Worm (Caenorhabditis elegans): ENCODE measurements around the gene F40G12.5.
"Not testable (repeated sequence)": the region's sequence is repeated elsewhere in the genome, so short reads cannot be mapped to it uniquely, and the experiment has no call there.

The F40G12.5 gene

DNA sequence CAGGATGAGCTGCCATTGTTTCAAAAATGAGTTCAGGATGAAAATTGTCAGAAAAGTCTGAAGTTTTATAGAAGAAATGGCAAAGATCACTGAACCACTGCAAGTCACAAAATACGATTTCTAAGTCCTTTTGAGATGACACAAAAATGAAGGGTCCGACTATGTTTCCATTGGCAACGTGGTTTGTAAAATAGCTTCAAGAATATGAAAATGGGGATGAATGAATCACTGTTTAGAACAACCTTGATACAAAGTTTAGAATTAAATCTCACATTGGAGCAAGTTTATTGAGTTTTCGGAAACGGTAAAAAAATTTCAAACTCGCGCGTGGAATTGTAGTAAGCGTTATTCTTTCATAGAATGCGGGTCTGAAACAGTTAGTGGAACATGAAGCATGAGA, 40.5 kb upstream of the F40G12.5 start, which contains the start of gene ddn-3:
TSS of gene ddn-3 (minus strand) at position 101 of the 400 bp plus-strand sequence.
- TF ChIP-seq dox-1 (GFP tag; IDR thresholded peaks at IDR 0.05) (no peak), tlf-1 (GFP tag; optimal IDR thresholded peaks at IDR 0.05) (no peak), aptf-2 (GFP tag; conservative IDR thresholded peaks at IDR 0.05) (no peak), let-526 (GFP tag; IDR thresholded peaks at IDR 0.05) (no peak), somi-1 (GFP tag; optimal IDR thresholded peaks at IDR 0.05) (no peak), hlh-26 (GFP tag; conservative IDR thresholded peaks at IDR 0.05) (no peak), tbx-9 (tag; optimal IDR thresholded peaks at IDR 0.05; ENCODE audit: borderline replicate concordance) (no peak), B0035.1 (tag; optimal IDR thresholded peaks at IDR 0.05) (no peak), efl-1 (GFP tag; optimal IDR thresholded peaks at IDR 0.05) (no peak), F55B11.4 (tag; optimal IDR thresholded peaks at IDR 0.05; ENCODE audit: borderline replicate concordance, insufficient read depth) (no peak)

ce11 chrV:14309632-14310031, 39.0 kb upstream of the F40G12.5 start, which contains the start of gene F14D7.14:
Gene F14D7.14, plus strand, starts transcription at chrV:14309932.
- not testable (repeated sequence) for TF ChIP-seq snpc-3.4 (tag; optimal IDR thresholded peaks at IDR 0.05); madf-10 (tag; optimal IDR thresholded peaks at IDR 0.05); ceh-58 (GFP tag; IDR thresholded peaks at IDR 0.05)

DNA sequence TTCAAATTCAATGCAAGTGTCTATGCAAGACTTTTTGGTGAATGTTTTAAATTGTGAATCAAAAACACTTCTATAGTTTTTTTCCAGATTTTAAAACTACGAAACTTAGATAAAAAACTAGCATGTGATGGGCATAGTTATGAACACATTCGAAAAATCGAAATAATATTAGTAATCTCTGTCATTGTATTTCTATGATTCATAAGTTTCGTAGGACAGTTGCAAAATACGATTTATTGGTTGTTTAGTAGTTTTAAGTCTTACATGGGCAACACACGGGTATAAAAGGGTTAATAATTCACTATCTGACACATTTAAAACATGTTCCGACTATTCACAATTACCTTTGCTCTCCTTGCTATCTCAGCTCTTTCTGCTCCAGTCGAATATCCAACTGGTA, 37.5 kb upstream of the F40G12.5 start, which contains the start of gene spig-5:
TSS of gene spig-5 (plus strand) at position 301 of the 400 bp plus-strand sequence.
- TF ChIP-seq rec-8 (tag; optimal IDR thresholded peaks at IDR 0.05); gei-17 (GFP tag; optimal IDR thresholded peaks at IDR 0.05); tbx-9 (tag; optimal IDR thresholded peaks at IDR 0.05; ENCODE audit: borderline replicate concordance): not testable (repeated sequence)

ce11 chrV:14306771-14307170, 36.1 kb upstream of the F40G12.5 start, which contains the start of gene spig-4:
Gene spig-4, minus strand, starts transcription at chrV:14306871.
- TF ChIP-seq chd-7 (tag; optimal IDR thresholded peaks at IDR 0.05); F49E8.2 (tag; optimal IDR thresholded peaks at IDR 0.05; ENCODE audit: insufficient read depth); ceh-100 (GFP tag; IDR thresholded peaks at IDR 0.05): not testable (repeated sequence)

ce11 chrV:14301076-14301475, 30.4 kb upstream of the F40G12.5 start, which contains the start of gene F14D7.6:
Gene F14D7.6, plus strand, starts transcription at chrV:14301413.
- peak; percentile 21 for TF ChIP-seq nhr-80 (tag; optimal IDR thresholded peaks at IDR 0.05)
- TF ChIP-seq bed-2 (GFP tag; IDR thresholded peaks at IDR 0.05) = no peak

DNA sequence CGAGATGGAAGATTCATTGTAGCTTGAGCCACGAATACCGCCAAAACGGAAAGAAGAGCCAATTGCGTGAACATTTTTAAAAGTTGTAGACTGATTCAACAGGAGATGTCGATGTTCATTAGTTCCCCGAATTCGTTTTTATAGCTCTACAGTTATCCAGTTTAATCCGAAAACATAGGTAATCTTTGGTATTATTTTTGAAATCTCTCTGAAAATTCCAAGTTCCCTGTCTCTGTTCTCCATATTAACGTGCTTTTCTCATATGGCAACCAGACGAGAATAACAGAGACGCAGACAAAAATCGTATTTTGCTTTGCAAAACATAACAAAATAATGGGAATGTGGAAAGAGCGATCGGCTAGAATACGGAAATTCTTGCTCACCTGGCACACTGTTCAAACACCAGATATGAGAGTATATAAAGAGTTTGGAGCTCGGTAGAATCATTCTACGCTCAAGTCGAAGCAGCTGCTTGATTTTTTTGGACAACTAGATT, 29.0 kb upstream of the F40G12.5 start, which contains the start of the genes spig-3 and F14D7.12:
TSS of gene spig-3 (minus strand) at position 101 of the 496 bp plus-strand sequence.
TSS of gene F14D7.12 (plus strand) at position 446 of the 496 bp plus-strand sequence.
- TF ChIP-seq F55B11.4 (tag; optimal IDR thresholded peaks at IDR 0.05; ENCODE audit: borderline replicate concordance, insufficient read depth) = no peak
- no peak for TF ChIP-seq ceh-79 (tag; optimal IDR thresholded peaks at IDR 0.05)
- TF ChIP-seq attf-3 (GFP tag; conservative IDR thresholded peaks at IDR 0.05) = no peak
- no peak for TF ChIP-seq ceh-40 (GFP tag; IDR thresholded peaks at IDR 0.05)
- no peak for TF ChIP-seq cebp-2 (GFP tag; IDR thresholded peaks at IDR 0.05)
- TF ChIP-seq ztf-22 (GFP tag; optimal IDR thresholded peaks at IDR 0.05) = no peak
- TF ChIP-seq nhr-120 (GFP tag; IDR thresholded peaks at IDR 0.05) = no peak
- TF ChIP-seq B0019.2 (GFP tag; conservative IDR thresholded peaks at IDR 0.05) = no peak
- TF ChIP-seq F33H1.4 (GFP tag; IDR thresholded peaks at IDR 0.05) = no peak
- no peak for TF ChIP-seq egrh-3 (GFP tag; IDR thresholded peaks at IDR 0.05)
- TF ChIP-seq T26A5.8 (tag; optimal IDR thresholded peaks at IDR 0.05) = no peak
- no peak for TF ChIP-seq ztf-26 (tag; optimal IDR thresholded peaks at IDR 0.05)
- TF ChIP-seq F57A8.1 (GFP tag; optimal IDR thresholded peaks at IDR 0.05) = no peak

Measured in whole organism, young adult.